Fruit fly (Drosophila melanogaster): Measurements from ENCODE around the gene dpr11.

- no peak for TF ChIP-seq D1 (tag; optimal IDR thresholded peaks at IDR 0.05)
- TF ChIP-seq CG8301 (tag; optimal IDR thresholded peaks at IDR 0.05), result no peak
- TF ChIP-seq CG34367 (tag; optimal IDR thresholded peaks at IDR 0.05), result no peak
- TF ChIP-seq CG8159 (tag; optimal IDR thresholded peaks at IDR 0.05), result no peak
- no peak for TF ChIP-seq Pif1A (GFP tag; optimal IDR thresholded peaks at IDR 0.05)
- TF ChIP-seq CG4496 (GFP tag; IDR thresholded peaks at IDR 0.05), result no peak
- TF ChIP-seq CG10348 (GFP tag; IDR thresholded peaks at IDR 0.05), result no peak
- TF ChIP-seq Snoo (tag; optimal IDR thresholded peaks at IDR 0.05), result no peak
These were observed 65.9 kb downstream of the dpr11 start, which contains the start of gene CG15185 for dm6 chr3R:6527208-6527607.

All from whole organism, pupa.